Worm (Caenorhabditis elegans): ENCODE data around the gene K01B6.3.

- no peak for TF ChIP-seq unc-62 (GFP tag; optimal IDR thresholded peaks at IDR 0.05)
- TF ChIP-seq ztf-25 (GFP tag; IDR thresholded peaks at IDR 0.05): no peak
- TF ChIP-seq ceh-40 (GFP tag; IDR thresholded peaks at IDR 0.05): no peak
- TF ChIP-seq F22D6.2 (tag; optimal IDR thresholded peaks at IDR 0.05): no peak
- no peak for TF ChIP-seq F52B5.7 (tag; optimal IDR thresholded peaks at IDR 0.05)
- no peak for TF ChIP-seq attf-3 (GFP tag; conservative IDR thresholded peaks at IDR 0.05)
- no peak for TF ChIP-seq unc-130 (GFP tag; optimal IDR thresholded peaks at IDR 0.05)
- no peak for TF ChIP-seq madf-3 (GFP tag; IDR thresholded peaks at IDR 0.05)
- no peak for TF ChIP-seq lin-26 (GFP tag; IDR thresholded peaks at IDR 0.05)
- TF ChIP-seq athp-1 (tag; optimal IDR thresholded peaks at IDR 0.05): no peak
Observed at ce11 chrIII:9336807-9337206, 36.8 kb downstream of the K01B6.3 start.

Measured in whole organism, young adult.